Worm (Caenorhabditis elegans): ENCODE results near the gene F57C7.4.

The F57C7.4 gene

ce11 chrX:10596420-10596907, 7.1 kb upstream of the F57C7.4 start:
- TF ChIP-seq lin-39 (tag; optimal IDR thresholded peaks at IDR 0.05) (peak; percentile 16), pqm-1 (tag; optimal IDR thresholded peaks at IDR 0.05) (no peak)

ce11 chrX:10594701-10595421, 5.5 kb upstream of the F57C7.4 start:
- TF ChIP-seq nfya-1 (tag; optimal IDR thresholded peaks at IDR 0.05; ENCODE audit: insufficient read depth) (peak; percentile 19), mdl-1 (tag; optimal IDR thresholded peaks at IDR 0.05) (no peak), nhr-237 (tag; optimal IDR thresholded peaks at IDR 0.05) (no peak), lsy-12 (tag; optimal IDR thresholded peaks at IDR 0.05) (no peak), nhr-25 (tag; optimal IDR thresholded peaks at IDR 0.05) (peak; percentile 21), unc-62 (GFP tag; optimal IDR thresholded peaks at IDR 0.05) (no peak), nhr-23 (tag; optimal IDR thresholded peaks at IDR 0.05) (peak; percentile 32), mml-1 (tag; optimal IDR thresholded peaks at IDR 0.05) (no peak), elt-2 (tag; optimal IDR thresholded peaks at IDR 0.05) (no peak), tbx-2 (tag; optimal IDR thresholded peaks at IDR 0.05) (no peak), elt-1 (tag; optimal IDR thresholded peaks at IDR 0.05) (no peak), skn-1 (tag; optimal IDR thresholded peaks at IDR 0.05) (no peak), nhr-67 (tag; optimal IDR thresholded peaks at IDR 0.05) (no peak), zag-1 (tag; optimal IDR thresholded peaks at IDR 0.05) (no peak), snpc-4 (tag; optimal IDR thresholded peaks at IDR 0.05) (no peak), egl-5 (tag; optimal IDR thresholded peaks at IDR 0.05) (peak; percentile 21), ama-1 (optimal IDR thresholded peaks at IDR 0.05) (no peak), fos-1 (tag; optimal IDR thresholded peaks at IDR 0.05) (no peak), nhr-43 (tag; optimal IDR thresholded peaks at IDR 0.05; ENCODE audit: poor library complexity, severe bottlenecking) (no peak), lin-15B (tag; optimal IDR thresholded peaks at IDR 0.05) (no peak), ceh-28 (tag; optimal IDR thresholded peaks at IDR 0.05) (peak; percentile 4), sea-2 (GFP tag; optimal IDR thresholded peaks at IDR 0.05) (no peak), fkh-10 (GFP tag; optimal IDR thresholded peaks at IDR 0.05) (peak; percentile 90), nhr-77 (tag; optimal IDR thresholded peaks at IDR 0.05) (no peak), nhr-11 (tag; optimal IDR thresholded peaks at IDR 0.05) (no peak), hmg-11 (tag; optimal IDR thresholded peaks at IDR 0.05) (no peak), pqm-1 (tag; optimal IDR thresholded peaks at IDR 0.05) (no peak), ztf-11 (tag; optimal IDR thresholded peaks at IDR 0.05) (no peak), elt-3 (tag; optimal IDR thresholded peaks at IDR 0.05) (no peak), lin-39 (tag; optimal IDR thresholded peaks at IDR 0.05) (no peak), nhr-12 (tag; optimal IDR thresholded peaks at IDR 0.05) (no peak), ceh-16 (tag; optimal IDR thresholded peaks at IDR 0.05) (no peak), ZK546.5 (tag; optimal IDR thresholded peaks at IDR 0.05) (no peak), daf-12 (tag; optimal IDR thresholded peaks at IDR 0.05) (no peak), aly-2 (tag; optimal IDR thresholded peaks at IDR 0.05) (no peak), nhr-76 (tag; optimal IDR thresholded peaks at IDR 0.05) (no peak), pha-4 (tag; optimal IDR thresholded peaks at IDR 0.05) (no peak), ztf-4 (tag; optimal IDR thresholded peaks at IDR 0.05) (no peak)

ce11 chrX:10593756-10594376, 4.5 kb upstream of the F57C7.4 start:
- peak; percentile 46 for TF ChIP-seq nhr-43 (tag; optimal IDR thresholded peaks at IDR 0.05; ENCODE audit: poor library complexity, severe bottlenecking)
- TF ChIP-seq lsy-12 (tag; optimal IDR thresholded peaks at IDR 0.05), result no peak
- TF ChIP-seq daf-12 (tag; optimal IDR thresholded peaks at IDR 0.05), result no peak
- no peak for TF ChIP-seq nhr-76 (tag; optimal IDR thresholded peaks at IDR 0.05)
- TF ChIP-seq ztf-11 (tag; optimal IDR thresholded peaks at IDR 0.05), result no peak
- no peak for TF ChIP-seq nhr-237 (tag; optimal IDR thresholded peaks at IDR 0.05)
- no peak for TF ChIP-seq ceh-16 (tag; optimal IDR thresholded peaks at IDR 0.05)
- peak; percentile 30 for TF ChIP-seq nfya-1 (tag; optimal IDR thresholded peaks at IDR 0.05; ENCODE audit: insufficient read depth)
- no peak for TF ChIP-seq jun-1 (tag; optimal IDR thresholded peaks at IDR 0.05)
- no peak for TF ChIP-seq nhr-77 (tag; optimal IDR thresholded peaks at IDR 0.05)
- peak; percentile 71 for TF ChIP-seq nhr-23 (tag; optimal IDR thresholded peaks at IDR 0.05)
- TF ChIP-seq lin-39 (tag; optimal IDR thresholded peaks at IDR 0.05), result peak; percentile 55
- no peak for TF ChIP-seq nhr-28 (tag; optimal IDR thresholded peaks at IDR 0.05)
- no peak for TF ChIP-seq eor-1 (tag; optimal IDR thresholded peaks at IDR 0.05)
- TF ChIP-seq pqm-1 (tag; optimal IDR thresholded peaks at IDR 0.05), result no peak
